Worm (Caenorhabditis elegans) whole organism, late embryonic: ENCODE results near the gene nac-2.

Experiments used
- elt-2 ChIP-seq: sonication (generic microtip); optimal IDR thresholded peaks from 2 replicates; lab custom pipeline; 2016; ENCODE audit warnings: missing genetic modification reagents, missing genetic modification characterization, missing compliant biosample characterization
- nfya-1 ChIP-seq: sonication (generic microtip); optimal IDR thresholded peaks from 2 replicates; lab custom pipeline; 2017; ENCODE audit warnings: missing genetic modification characterization, mild to moderate bottlenecking, missing compliant biosample characterization, antibody characterized with exemption, moderate library complexity
- pha-4 ChIP-seq: fragments of 150-350 bp; optimal IDR thresholded peaks from 2 replicates; lab custom pipeline; 2018; ENCODE audit warnings: missing biosample characterization, missing genetic modification reagents, missing genetic modification characterization
- sox-4 ChIP-seq: sonication (generic microtip); optimal IDR thresholded peaks from 2 replicates; lab custom pipeline; 2017; ENCODE audit warnings: mild to moderate bottlenecking, missing genetic modification characterization, inconsistent platforms, missing compliant biosample characterization
- unc-86 ChIP-seq: sonication (generic microtip); optimal IDR thresholded peaks from 2 replicates; lab custom pipeline; 2016; ENCODE audit warnings: missing genetic modification characterization, missing compliant biosample characterization

DNA sequence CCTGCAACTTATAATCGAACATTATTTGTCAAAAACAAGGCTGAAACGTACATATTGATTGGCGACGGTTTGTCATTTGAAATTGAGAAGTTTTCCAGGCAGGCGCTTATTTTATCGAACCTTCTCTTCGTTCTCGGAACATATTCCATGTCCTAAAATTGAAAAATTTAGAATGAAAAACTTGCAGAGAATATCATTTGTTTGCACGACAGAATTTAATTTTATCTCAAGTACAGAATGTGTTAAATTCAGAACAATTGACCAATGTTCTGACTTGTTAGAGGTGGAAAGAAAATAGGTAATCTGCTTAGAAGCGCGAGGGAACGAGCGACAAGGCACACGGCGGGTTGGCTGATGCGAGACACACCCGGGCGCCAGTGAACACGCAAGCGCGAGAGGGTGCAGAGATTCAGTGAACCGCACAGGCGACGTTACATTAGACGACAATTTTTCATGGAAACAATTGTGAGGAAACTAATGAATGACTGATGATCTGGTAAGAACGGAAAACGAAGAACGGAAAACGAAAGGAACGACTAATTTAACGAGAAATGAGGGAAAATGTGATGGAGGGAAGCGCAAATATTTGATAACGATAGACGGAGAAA, 9.4 kb upstream of the nac-2 start:
- TF ChIP-seq pha-4 (tag; lab: Kevin White, UChicago) (no peak), sox-4 (peak; percentile 10), unc-86 (tag; lab: Kevin White, UChicago) (no peak), nfya-1 (tag; lab: Kevin White, UChicago) (peak; percentile 43), elt-2 (tag; lab: Kevin White, UChicago) (no peak)
